Worm (Caenorhabditis elegans): ENCODE data around the gene hpr-17.

DNA sequence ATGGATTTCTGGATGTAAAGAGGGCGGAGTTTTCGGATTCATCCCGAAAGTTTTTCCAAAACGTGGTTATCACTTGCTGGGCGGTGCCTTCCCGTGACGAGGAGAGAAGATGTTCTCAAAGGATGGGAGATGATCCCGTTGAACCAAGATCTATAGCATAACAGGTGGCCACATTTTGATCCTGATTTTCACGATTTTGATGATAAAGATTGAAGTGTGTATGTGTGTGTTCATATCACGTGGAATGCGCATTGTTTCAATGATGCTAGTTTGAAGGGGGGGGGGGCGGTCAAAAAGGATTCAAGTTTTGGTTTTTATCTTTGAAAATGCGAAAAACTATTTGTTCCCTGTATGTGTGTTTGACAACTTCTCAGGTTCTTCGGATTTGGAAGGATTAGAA lies 11.6 kb downstream of the hpr-17 start, which contains the start of gene mltn-1:
- TF ChIP-seq snpc-4 (GFP tag; optimal IDR thresholded peaks at IDR 0.05) (no peak), snpc-4 (tag; optimal IDR thresholded peaks at IDR 0.05) (no peak), hlh-12 (tag; optimal IDR thresholded peaks at IDR 0.05) (no peak)

Data from whole organism, young adult.